Fruit fly (Drosophila melanogaster): ENCODE results near the gene CG9044.
A peak's percentile ranks its signal among the peaks of the same experiment; 100 is the strongest.

CG9044 gene

dm6 chr2L:5943229-5944078, 5.8 kb upstream of the CG9044 start, which contains the start of the genes Sfp26Ad and Gpdh1 (continued):
- peak; percentile 20 for TF ChIP-seq Blimp-1 (GFP tag; optimal IDR thresholded peaks at IDR 0.05)
- peak; percentile 37 for TF ChIP-seq CG34406 (GFP tag; optimal IDR thresholded peaks at IDR 0.05)
- TF ChIP-seq Gug (GFP tag; IDR thresholded peaks at IDR 0.05): no peak
- peak; percentile 25 for TF ChIP-seq dsx (GFP tag; optimal IDR thresholded peaks at IDR 0.05; ENCODE audit: poor library complexity, severe bottlenecking)
- peak; percentile 79 for TF ChIP-seq Sox102F (GFP tag; optimal IDR thresholded peaks at IDR 0.05)
- peak; percentile 67 for TF ChIP-seq CG6163 (GFP tag; IDR thresholded peaks at IDR 0.05)
- TF ChIP-seq CG1621 (tag; optimal IDR thresholded peaks at IDR 0.05): peak; percentile 19
- peak; percentile 81 for TF ChIP-seq lz (GFP tag; optimal IDR thresholded peaks at IDR 0.05)
- peak; percentile 61 for TF ChIP-seq fkh (GFP tag; optimal IDR thresholded peaks at IDR 0.05)
- peak; percentile 72 for TF ChIP-seq Sox14 (GFP tag; optimal IDR thresholded peaks at IDR 0.05)
- TF ChIP-seq Smox (GFP tag; optimal IDR thresholded peaks at IDR 0.05): peak; percentile 77
- no peak for TF ChIP-seq dac (GFP tag; optimal IDR thresholded peaks at IDR 0.05)
- TF ChIP-seq CG3919 (GFP tag; optimal IDR thresholded peaks at IDR 0.05): peak; percentile 83
- TF ChIP-seq CG32006 (GFP tag; optimal IDR thresholded peaks at IDR 0.05): peak; percentile 58
- TF ChIP-seq fd59A (GFP tag; optimal IDR thresholded peaks at IDR 0.05): peak; percentile 28
- TF ChIP-seq CG6276 (GFP tag; optimal IDR thresholded peaks at IDR 0.05): no peak
- TF ChIP-seq net (GFP tag; optimal IDR thresholded peaks at IDR 0.05): peak; percentile 62
- peak; percentile 81 for TF ChIP-seq cyc (GFP tag; optimal IDR thresholded peaks at IDR 0.05)
- peak; percentile 56 for TF ChIP-seq Lpt (GFP tag; optimal IDR thresholded peaks at IDR 0.05)
- no peak for TF ChIP-seq CG11294 (GFP tag; IDR thresholded peaks at IDR 0.05)
- no peak for TF ChIP-seq Eip93F (GFP tag; optimal IDR thresholded peaks at IDR 0.05)
- no peak for TF ChIP-seq CG4318 (GFP tag; optimal IDR thresholded peaks at IDR 0.05)
- TF ChIP-seq CG11762 (GFP tag; optimal IDR thresholded peaks at IDR 0.05; ENCODE audit: insufficient read depth): peak; percentile 36
- TF ChIP-seq spab (GFP tag; optimal IDR thresholded peaks at IDR 0.05): no peak
- TF ChIP-seq CG7368 (GFP tag; optimal IDR thresholded peaks at IDR 0.05): peak; percentile 59
- TF ChIP-seq vri (GFP tag; optimal IDR thresholded peaks at IDR 0.05): peak; percentile 90
- TF ChIP-seq CG10631 (GFP tag; optimal IDR thresholded peaks at IDR 0.05): peak; percentile 71
- TF ChIP-seq CG8632 (GFP tag; optimal IDR thresholded peaks at IDR 0.05): peak; percentile 64
- peak; percentile 52 for TF ChIP-seq CG10669 (GFP tag; optimal IDR thresholded peaks at IDR 0.05)
- no peak for TF ChIP-seq Hr38 (GFP tag; optimal IDR thresholded peaks at IDR 0.05)
- TF ChIP-seq CG15336 (GFP tag; IDR thresholded peaks at IDR 0.05): peak; percentile 62
- peak; percentile 81 for TF ChIP-seq pdm3 (GFP tag; optimal IDR thresholded peaks at IDR 0.05)
- TF ChIP-seq CG6808 (GFP tag; optimal IDR thresholded peaks at IDR 0.05): peak; percentile 34
- peak; percentile 75 for TF ChIP-seq Hr39 (GFP tag; optimal IDR thresholded peaks at IDR 0.05)
- peak; percentile 71 for TF ChIP-seq CG6792 (GFP tag; optimal IDR thresholded peaks at IDR 0.05)
- peak; percentile 63 for TF ChIP-seq CG3032 (tag; optimal IDR thresholded peaks at IDR 0.05)
- TF ChIP-seq esn (GFP tag; optimal IDR thresholded peaks at IDR 0.05): peak; percentile 82

dm6 chr2L:5944305-5945282, 4.7 kb upstream of the CG9044 start:
- TF ChIP-seq Sox15 (GFP tag; optimal IDR thresholded peaks at IDR 0.05): no peak
- TF ChIP-seq pdm3 (GFP tag; optimal IDR thresholded peaks at IDR 0.05): no peak
- TF ChIP-seq CG32006 (GFP tag; optimal IDR thresholded peaks at IDR 0.05): no peak
- TF ChIP-seq Hr39 (GFP tag; optimal IDR thresholded peaks at IDR 0.05): no peak
- TF ChIP-seq fkh (GFP tag; optimal IDR thresholded peaks at IDR 0.05): peak; percentile 74
- no peak for TF ChIP-seq CG11762 (GFP tag; optimal IDR thresholded peaks at IDR 0.05; ENCODE audit: insufficient read depth)
- no peak for TF ChIP-seq ss (GFP tag; optimal IDR thresholded peaks at IDR 0.05)
- TF ChIP-seq CG6276 (GFP tag; optimal IDR thresholded peaks at IDR 0.05): no peak
- no peak for TF ChIP-seq Hr4 (GFP tag; optimal IDR thresholded peaks at IDR 0.05)
- TF ChIP-seq Sox102F (GFP tag; optimal IDR thresholded peaks at IDR 0.05): no peak
- peak; percentile 29 for TF ChIP-seq Eip75B (GFP tag; optimal IDR thresholded peaks at IDR 0.05)
- TF ChIP-seq CG8319 (GFP tag; optimal IDR thresholded peaks at IDR 0.05): no peak
- TF ChIP-seq CG6792 (GFP tag; optimal IDR thresholded peaks at IDR 0.05): no peak
- TF ChIP-seq CG1621 (tag; optimal IDR thresholded peaks at IDR 0.05): peak; percentile 22
- 0 out of 2 replicates have a peak, but pooled peaks have one; percentile 30 for TF ChIP-seq Gug (GFP tag; IDR thresholded peaks at IDR 0.05)
- TF ChIP-seq OdsH (GFP tag; optimal IDR thresholded peaks at IDR 0.05): no peak
- TF ChIP-seq CG6808 (GFP tag; optimal IDR thresholded peaks at IDR 0.05): no peak
- TF ChIP-seq net (GFP tag; optimal IDR thresholded peaks at IDR 0.05): no peak
- TF ChIP-seq svp (GFP tag): peak; percentile 99
- no peak for TF ChIP-seq dsx (GFP tag; optimal IDR thresholded peaks at IDR 0.05; ENCODE audit: poor library complexity, severe bottlenecking)
- peak; percentile 10 for TF ChIP-seq Eip93F (GFP tag; optimal IDR thresholded peaks at IDR 0.05)
- no peak for TF ChIP-seq esn (GFP tag; optimal IDR thresholded peaks at IDR 0.05)
